Fruit fly (Drosophila melanogaster): ENCODE data around the gene betaCOP.

betaCOP gene

dm6 chrX:18405567-18406059, 20.6 kb upstream of the betaCOP start (continued):
- TF ChIP-seq CG11456 (GFP tag; IDR thresholded peaks at IDR 0.05) (no peak; the same call in 2 of the 3 replicates), kay (GFP tag; optimal IDR thresholded peaks at IDR 0.05) (peak; percentile 22), TFAM (GFP tag; optimal IDR thresholded peaks at IDR 0.05) (no peak), eyg (GFP tag; optimal IDR thresholded peaks at IDR 0.05) (no peak), tna (GFP tag; IDR thresholded peaks at IDR 0.05; ENCODE audit: partially characterized antibody) (no peak), dysf (GFP tag; IDR thresholded peaks at IDR 0.05) (peak; percentile 64; the same call in 2 of the 3 replicates), HLHmδ (GFP tag; optimal IDR thresholded peaks at IDR 0.05) (no peak), CG11695 (GFP tag; IDR thresholded peaks at IDR 0.05) (peak; percentile 51; the same call in 2 of the 3 replicates), dati (GFP tag; IDR thresholded peaks at IDR 0.05) (no peak), cas (GFP tag; IDR thresholded peaks at IDR 0.05) (no peak), tup (GFP tag; optimal IDR thresholded peaks at IDR 0.05) (peak; percentile 18), CG4328 (GFP tag; optimal IDR thresholded peaks at IDR 0.05) (no peak), Atf6 (GFP tag; IDR thresholded peaks at IDR 0.05) (peak; percentile 64), wek (GFP tag; optimal IDR thresholded peaks at IDR 0.05) (no peak), CG15011 (GFP tag; optimal IDR thresholded peaks at IDR 0.05) (peak; percentile 44), CG14441 (GFP tag; IDR thresholded peaks at IDR 0.05) (peak; percentile 15; the same call in 1 of the 2 replicates), BEAF-32 (GFP tag; optimal IDR thresholded peaks at IDR 0.05) (no peak), CG6175 (GFP tag; IDR thresholded peaks at IDR 0.05) (0 out of 3 replicates have a peak, but pooled peaks have one; percentile 19), Opbp (GFP tag; IDR thresholded peaks at IDR 0.05; ENCODE audit: partially characterized antibody) (no peak), grau (tag; optimal IDR thresholded peaks at IDR 0.05) (peak; percentile 74), CG13123 (GFP tag; optimal IDR thresholded peaks at IDR 0.05) (peak; percentile 9), chn (GFP tag; optimal IDR thresholded peaks at IDR 0.05) (peak; percentile 41), shn (GFP tag; optimal IDR thresholded peaks at IDR 0.05) (peak; percentile 2), CG18599 (GFP tag; optimal IDR thresholded peaks at IDR 0.05) (peak; percentile 61), CG31441 (GFP tag; IDR thresholded peaks at IDR 0.05) (peak; percentile 90), CG12769 (tag; optimal IDR thresholded peaks at IDR 0.05) (peak; percentile 44), otp (GFP tag; IDR thresholded peaks at IDR 0.05) (no peak), Adf1 (GFP tag; IDR thresholded peaks at IDR 0.05) (no peak), Optix (GFP tag; IDR thresholded peaks at IDR 0.05) (no peak), CG3281 (GFP tag; optimal IDR thresholded peaks at IDR 0.05) (peak; percentile 68), az2 (GFP tag; optimal IDR thresholded peaks at IDR 0.05) (peak; percentile 73), hth (optimal IDR thresholded peaks at IDR 0.05) (no peak), sens-2 (GFP tag; IDR thresholded peaks at IDR 0.05) (peak; percentile 42; the same call in 1 of the 2 replicates), CG15601 (tag; optimal IDR thresholded peaks at IDR 0.05) (peak; percentile 57), CG10462 (GFP tag; optimal IDR thresholded peaks at IDR 0.05) (peak; percentile 52), Oli (tag; optimal IDR thresholded peaks at IDR 0.05) (peak; percentile 85), ash1 (GFP tag; optimal IDR thresholded peaks at IDR 0.05) (no peak), salm (tag; optimal IDR thresholded peaks at IDR 0.05) (peak; percentile 55), Meics (GFP tag; optimal IDR thresholded peaks at IDR 0.05) (peak; percentile 57), CG6254 (GFP tag; optimal IDR thresholded peaks at IDR 0.05) (peak; percentile 49), CG18262 (tag; optimal IDR thresholded peaks at IDR 0.05) (peak; percentile 81), CG10147 (GFP tag; optimal IDR thresholded peaks at IDR 0.05) (peak; percentile 49), NFAT (GFP tag; IDR thresholded peaks at IDR 0.05) (peak; percentile 81), CG1647 (GFP tag; optimal IDR thresholded peaks at IDR 0.05) (peak; percentile 25), trh (GFP tag; optimal IDR thresholded peaks at IDR 0.05) (peak; percentile 42), CG16779 (GFP tag; IDR thresholded peaks at IDR 0.05) (peak; percentile 24; the same call in 1 of the 2 replicates), lab (GFP tag; optimal IDR thresholded peaks at IDR 0.05) (peak; percentile 53), dimm (GFP tag; IDR thresholded peaks at IDR 0.05) (no peak), tll (GFP tag; optimal IDR thresholded peaks at IDR 0.05) (no peak), Ssrp (tag; optimal IDR thresholded peaks at IDR 0.05) (peak; percentile 84)
